Worm (Caenorhabditis elegans) whole organism, midembryonic: ENCODE results near the gene F09E10.7.

Experiments used
- T22C8.4 ChIP-seq: fragments of 200-800 bp; sonication (Bioruptor generic); IDR thresholded peaks from 2 replicates; pipeline ENCODE4 v1.3.6; 2022; ENCODE audit warnings: missing genetic modification characterization, missing compliant biosample characterization
- cog-1 ChIP-seq: sonication (generic microtip); optimal IDR thresholded peaks from 2 replicates; lab custom pipeline; 2016; ENCODE audit warnings: missing genetic modification characterization, missing compliant biosample characterization
- flt-1 ChIP-seq: fragments of 200-800 bp; sonication (Bioruptor generic); IDR thresholded peaks from 2 replicates; pipeline ENCODE4 v1.3.6; 2022; ENCODE audit warnings: missing genetic modification characterization, missing compliant biosample characterization
- klf-2 ChIP-seq: fragments of 200-800 bp; sonication (Bioruptor generic); conservative IDR thresholded peaks from 2 replicates; pipeline ENCODE4 v1.3.6; 2022; ENCODE audit warnings: missing genetic modification reagents, missing genetic modification characterization, missing compliant biosample characterization
- ref-1 ChIP-seq: fragments of 200-800 bp; sonication (Bioruptor generic); conservative IDR thresholded peaks from 2 replicates; pipeline ENCODE4 v1.3.6; 2022; ENCODE audit warnings: missing genetic modification reagents, missing genetic modification characterization, missing compliant biosample characterization
- tab-1 ChIP-seq: fragments of 200-800 bp; sonication (Bioruptor generic); IDR thresholded peaks from 2 replicates; pipeline ENCODE4 v1.3.6; 2022; ENCODE audit warnings: missing genetic modification characterization, missing compliant biosample characterization
- ztf-23 ChIP-seq: fragments of 200-800 bp; sonication (Bioruptor generic); IDR thresholded peaks from 2 replicates; pipeline ENCODE4 v1.3.6; 2022; ENCODE audit warnings: missing genetic modification reagents, missing genetic modification characterization, missing compliant biosample characterization
- ztf-29 ChIP-seq: fragments of 200-800 bp; sonication (Bioruptor generic); IDR thresholded peaks from 2 replicates; pipeline ENCODE4 v1.3.6; 2022; ENCODE audit warnings: missing genetic modification reagents, missing genetic modification characterization, missing compliant biosample characterization

- TF ChIP-seq ztf-23 (no peak), tab-1 (GFP tag; lab: Robert Waterston, UW) (no peak), ref-1 (no peak), cog-1 (tag; lab: Kevin White, UChicago) (no peak), ztf-29 (GFP tag; lab: Robert Waterston, UW) (no peak), T22C8.4 (GFP tag; lab: Robert Waterston, UW) (no peak), klf-2 (GFP tag; lab: Robert Waterston, UW) (no peak), flt-1 (no peak)
These were observed at the start of gene F09E10.7 for ce11 chrX:1501752-1502151.
